Worm (Caenorhabditis elegans): Measurements from ENCODE around the gene R05G9R.1.

The R05G9R.1 gene

DNA sequence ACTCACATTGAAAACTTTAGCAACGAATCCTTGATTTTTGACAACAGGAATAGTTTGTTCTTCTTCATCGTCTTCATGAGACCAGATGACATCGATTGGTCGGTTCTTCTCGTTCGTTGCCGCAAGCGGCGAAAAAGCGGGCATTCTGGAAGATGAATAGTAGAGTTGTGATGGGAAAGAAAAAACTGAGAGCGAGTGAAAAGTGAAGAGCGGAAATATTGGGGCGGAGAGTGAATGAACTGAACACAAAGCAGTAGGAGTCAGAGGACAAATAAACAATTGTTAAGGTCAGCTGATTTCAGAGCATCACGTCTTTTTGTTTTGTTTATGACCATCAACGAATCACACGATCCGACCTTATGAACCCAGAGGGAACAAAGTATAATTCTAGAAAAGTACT, 47.5 kb upstream of the R05G9R.1 start, which contains the start of gene F18C5.10 (continued):
- TF ChIP-seq egl-27 (tag; optimal IDR thresholded peaks at IDR 0.05) (no peak), spr-3 (GFP tag; optimal IDR thresholded peaks at IDR 0.05) (no peak), nhr-42 (GFP tag; IDR thresholded peaks at IDR 0.05) (no peak), zag-1 (tag; optimal IDR thresholded peaks at IDR 0.05) (no peak), fos-1 (tag; optimal IDR thresholded peaks at IDR 0.05) (no peak), hmg-1.1 (GFP tag; IDR thresholded peaks at IDR 0.05) (no peak), hlh-30 (tag; optimal IDR thresholded peaks at IDR 0.05; ENCODE audit: insufficient read depth) (peak; percentile 91), T26A8.4 (GFP tag; IDR thresholded peaks at IDR 0.05) (no peak), madf-5 (GFP tag; IDR thresholded peaks at IDR 0.05) (no peak), mdl-1 (tag; optimal IDR thresholded peaks at IDR 0.05) (no peak), lsy-2 (tag; optimal IDR thresholded peaks at IDR 0.05) (no peak), dmd-6 (GFP tag; IDR thresholded peaks at IDR 0.05) (0 out of 2 replicates have a peak, but pooled peaks have one; percentile 12), daf-12 (tag; optimal IDR thresholded peaks at IDR 0.05) (no peak), sdz-12 (GFP tag; optimal IDR thresholded peaks at IDR 0.05) (no peak), D1046.2 (GFP tag; IDR thresholded peaks at IDR 0.05) (no peak), tra-1 (GFP tag; IDR thresholded peaks at IDR 0.05) (0 out of 2 replicates have a peak, but pooled peaks have one; percentile 54), hif-1 (tag; optimal IDR thresholded peaks at IDR 0.05) (no peak), ceh-44 (GFP tag; IDR thresholded peaks at IDR 0.05) (no peak), set-16 (GFP tag; IDR thresholded peaks at IDR 0.05) (no peak), lin-15B (tag; optimal IDR thresholded peaks at IDR 0.05) (no peak), aly-2 (tag; optimal IDR thresholded peaks at IDR 0.05) (no peak), tag-97 (GFP tag; IDR thresholded peaks at IDR 0.05) (no peak), ztf-7 (tag; optimal IDR thresholded peaks at IDR 0.05) (no peak), Y75B8A.6 (GFP tag; IDR thresholded peaks at IDR 0.05) (no peak), jun-1 (tag; optimal IDR thresholded peaks at IDR 0.05) (no peak), nhr-237 (tag; optimal IDR thresholded peaks at IDR 0.05) (no peak), cey-2 (tag; optimal IDR thresholded peaks at IDR 0.05; ENCODE audit: borderline replicate concordance, insufficient read depth) (no peak), spr-1 (tag; optimal IDR thresholded peaks at IDR 0.05) (no peak), R02D3.7 (tag; optimal IDR thresholded peaks at IDR 0.05) (no peak), lir-3 (tag; optimal IDR thresholded peaks at IDR 0.05) (no peak), nhr-48 (tag; optimal IDR thresholded peaks at IDR 0.05) (no peak), T20F7.1 (GFP tag; optimal IDR thresholded peaks at IDR 0.05) (no peak), nhr-6 (tag; optimal IDR thresholded peaks at IDR 0.05) (no peak), duxl-1 (tag; optimal IDR thresholded peaks at IDR 0.05; ENCODE audit: poor library complexity) (no peak), ceh-32 (tag; optimal IDR thresholded peaks at IDR 0.05; ENCODE audit: poor library complexity) (no peak), dmd-9 (GFP tag; IDR thresholded peaks at IDR 0.05) (no peak), dve-1 (tag; optimal IDR thresholded peaks at IDR 0.05; ENCODE audit: insufficient read depth) (peak; percentile 18), attf-4 (tag; optimal IDR thresholded peaks at IDR 0.05) (no peak)

DNA sequence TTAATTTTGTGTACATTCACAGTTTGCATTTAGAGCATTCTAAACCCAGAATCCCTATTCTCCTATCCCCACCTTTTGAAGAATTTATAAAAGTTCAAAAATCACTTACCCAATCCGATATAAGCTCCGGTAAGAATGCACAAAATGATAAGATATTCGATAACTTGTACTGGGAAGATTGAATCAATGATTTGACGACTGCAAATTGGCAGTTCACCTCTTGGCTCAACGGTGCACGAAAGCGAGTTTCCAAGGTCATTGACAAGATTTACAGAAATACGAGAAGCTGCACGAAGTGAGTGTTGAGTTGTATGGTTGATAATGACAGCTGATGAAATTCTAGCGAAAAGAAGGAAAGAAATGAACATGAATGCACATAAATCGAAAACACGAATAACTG, 46.5 kb upstream of the R05G9R.1 start:
- peak in 1 of 2 experiments; percentile 67 for TF ChIP-seq unc-62 (GFP tag; optimal IDR thresholded peaks at IDR 0.05 in 1 of 2)
- TF ChIP-seq unc-62 (tag; optimal IDR thresholded peaks at IDR 0.05), result no peak
- peak; percentile 74 for TF ChIP-seq aha-1 (tag)
- TF ChIP-seq hif-1 (tag; optimal IDR thresholded peaks at IDR 0.05), result no peak

ce11 chrII:6558887-6559286, 45.1 kb upstream of the R05G9R.1 start:
- no peak for TF ChIP-seq cey-2 (tag; optimal IDR thresholded peaks at IDR 0.05; ENCODE audit: borderline replicate concordance, insufficient read depth)
- 0 out of 2 replicates have a peak, but pooled peaks have one; percentile 15 for TF ChIP-seq zfp-3 (GFP tag; conservative IDR thresholded peaks at IDR 0.05)
- TF ChIP-seq lsy-2 (tag; optimal IDR thresholded peaks at IDR 0.05), result no peak
- no peak for TF ChIP-seq dmd-8 (GFP tag; IDR thresholded peaks at IDR 0.05)
- peak in 1 of 2 experiments; percentile 23 for TF ChIP-seq daf-16 (GFP tag; optimal IDR thresholded peaks at IDR 0.05)
- TF ChIP-seq daf-16 (tag; optimal IDR thresholded peaks at IDR 0.05), result no peak
- TF ChIP-seq nhr-42 (GFP tag; IDR thresholded peaks at IDR 0.05), result no peak
